Worm (Caenorhabditis elegans): ENCODE measurements around the gene npr-24.

The npr-24 gene

DNA sequence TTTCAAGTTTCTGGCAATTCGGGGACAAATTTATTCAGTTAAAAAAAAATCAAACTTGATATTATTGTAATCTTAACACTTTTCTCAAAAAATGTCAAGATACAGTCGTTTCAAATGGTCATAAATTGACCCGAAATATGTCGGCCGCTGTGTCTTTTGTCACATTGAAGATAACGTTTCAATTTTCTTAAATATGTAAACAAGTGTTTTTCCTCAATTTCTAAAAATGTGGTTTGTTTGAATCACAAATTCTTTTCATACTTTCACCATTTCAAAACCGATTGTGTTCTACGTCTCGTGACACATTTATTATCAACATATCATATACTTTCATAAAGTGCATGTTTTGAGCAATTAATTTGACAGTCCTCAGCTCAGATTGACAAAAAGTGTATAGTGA, 15.6 kb upstream of the npr-24 start:
- no peak for TF ChIP-seq snpc-4 (tag; optimal IDR thresholded peaks at IDR 0.05)

DNA sequence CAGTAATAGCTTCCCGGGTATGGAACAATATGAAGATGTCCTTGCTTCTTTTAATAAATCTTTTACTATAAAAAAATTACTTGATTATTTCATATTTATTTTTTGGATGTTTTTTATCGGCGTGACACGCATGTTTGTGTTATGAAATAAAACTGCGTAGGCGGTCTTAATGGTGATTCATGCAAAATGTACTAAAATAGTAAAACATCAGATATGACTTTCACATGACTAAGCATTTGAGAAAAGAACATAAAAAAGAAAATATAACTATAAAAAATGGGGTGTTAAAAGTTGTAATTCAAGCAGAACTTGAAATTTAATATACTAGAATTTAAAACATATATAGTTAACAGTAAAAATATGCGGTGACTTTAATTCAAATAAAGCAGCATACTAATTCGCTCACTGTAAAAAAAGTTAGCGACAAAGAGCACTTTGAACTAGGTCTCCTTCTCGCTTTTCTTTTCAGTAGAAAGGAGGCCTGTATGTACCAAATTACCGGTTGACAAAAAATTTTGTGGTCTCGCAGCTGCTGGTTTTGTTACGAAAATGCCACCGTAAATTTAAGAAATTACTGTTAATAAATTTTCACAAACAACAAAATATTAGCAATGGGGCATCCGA, 4.6 kb downstream of the npr-24 start:
- TF ChIP-seq flh-1 (GFP tag; optimal IDR thresholded peaks at IDR 0.05) (no peak), unc-120 (tag; optimal IDR thresholded peaks at IDR 0.05; ENCODE audit: poor library complexity, severe bottlenecking) (no peak)

DNA sequence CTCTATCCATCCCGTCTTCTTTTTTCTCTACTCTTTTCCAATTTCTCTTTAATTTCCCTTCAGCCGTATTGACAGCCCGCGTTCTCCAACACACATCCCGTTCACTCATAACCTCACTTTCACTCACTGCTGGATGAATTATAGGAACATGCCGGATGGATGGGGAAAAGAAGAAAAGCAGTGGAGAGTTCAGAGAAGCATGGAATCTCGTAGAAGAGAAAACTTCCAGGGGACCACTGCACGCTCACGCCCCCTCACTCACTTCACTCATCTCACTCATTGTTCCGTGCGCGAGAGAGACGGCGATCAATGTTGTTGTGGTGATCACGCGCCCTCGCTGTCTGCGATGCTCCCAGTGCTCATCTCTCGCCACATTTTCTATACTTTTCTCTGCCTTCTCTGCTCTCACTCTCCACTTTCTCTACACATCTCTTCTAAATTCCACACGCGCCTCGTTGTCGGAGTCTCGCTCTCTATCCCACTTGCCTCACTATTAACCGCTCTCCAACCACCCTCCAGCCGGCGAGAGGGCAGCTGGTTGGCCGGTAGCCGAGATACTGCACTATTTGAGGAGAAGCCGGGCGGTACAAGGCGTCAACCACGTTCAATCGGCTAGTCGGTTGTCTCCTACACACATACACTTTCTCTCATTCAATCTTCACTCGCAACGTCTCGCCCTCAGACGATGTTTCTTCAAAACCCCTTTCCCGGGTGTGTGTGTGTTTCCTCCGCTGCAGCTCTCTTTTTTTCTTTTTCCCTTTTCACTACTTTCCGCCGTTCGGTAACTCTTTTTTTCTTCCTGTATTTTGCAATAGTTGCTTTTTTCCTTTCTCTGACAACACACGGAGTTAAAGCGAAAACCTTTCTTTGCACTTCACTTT, 6.7 kb downstream of the npr-24 start:
- TF ChIP-seq ceh-39 (tag; optimal IDR thresholded peaks at IDR 0.05) (no peak), elt-1 (tag; optimal IDR thresholded peaks at IDR 0.05; ENCODE audit: borderline replicate concordance, insufficient read depth) (no peak), mls-2 (tag; optimal IDR thresholded peaks at IDR 0.05) (peak; percentile 94), blmp-1 (tag; optimal IDR thresholded peaks at IDR 0.05) (peak; percentile 88), nhr-28 (tag; optimal IDR thresholded peaks at IDR 0.05) (no peak), cnd-1 (tag; optimal IDR thresholded peaks at IDR 0.05) (peak; percentile 57), nhr-76 (tag; optimal IDR thresholded peaks at IDR 0.05) (no peak), drap-1 (GFP tag; optimal IDR thresholded peaks at IDR 0.05) (peak; percentile 73), pha-4 (tag; optimal IDR thresholded peaks at IDR 0.05) (peak; percentile 52), hlh-1 (tag; optimal IDR thresholded peaks at IDR 0.05) (peak; percentile 67), lin-32 (GFP tag; optimal IDR thresholded peaks at IDR 0.05) (peak; percentile 66), tbx-8 (GFP tag; optimal IDR thresholded peaks at IDR 0.05) (no peak), nhr-237 (tag; optimal IDR thresholded peaks at IDR 0.05) (peak; percentile 70), mep-1 (tag; optimal IDR thresholded peaks at IDR 0.05) (peak; percentile 27), mab-5 (tag; optimal IDR thresholded peaks at IDR 0.05) (peak; percentile 58), sptf-1 (tag; optimal IDR thresholded peaks at IDR 0.05) (peak; percentile 75), nhr-2 (tag; optimal IDR thresholded peaks at IDR 0.05) (peak; percentile 10), unc-62 (GFP tag; optimal IDR thresholded peaks at IDR 0.05) (peak; percentile 94), unc-120 (tag; optimal IDR thresholded peaks at IDR 0.05; ENCODE audit: poor library complexity, severe bottlenecking) (peak; percentile 92), ztf-11 (tag; optimal IDR thresholded peaks at IDR 0.05) (peak; percentile 61), zip-8 (tag; optimal IDR thresholded peaks at IDR 0.05) (no peak), ceh-43 (GFP tag; optimal IDR thresholded peaks at IDR 0.05) (peak; percentile 14), snpc-4 (tag; optimal IDR thresholded peaks at IDR 0.05) (no peak), ceh-83 (GFP tag; optimal IDR thresholded peaks at IDR 0.05) (peak; percentile 40), lsy-2 (tag; optimal IDR thresholded peaks at IDR 0.05) (no peak), unc-39 (tag; optimal IDR thresholded peaks at IDR 0.05) (peak; percentile 60), ces-1 (GFP tag; optimal IDR thresholded peaks at IDR 0.05) (peak; percentile 90), ham-2 (GFP tag; optimal IDR thresholded peaks at IDR 0.05) (peak; percentile 99), sem-2 (GFP tag; optimal IDR thresholded peaks at IDR 0.05) (no peak)

DNA sequence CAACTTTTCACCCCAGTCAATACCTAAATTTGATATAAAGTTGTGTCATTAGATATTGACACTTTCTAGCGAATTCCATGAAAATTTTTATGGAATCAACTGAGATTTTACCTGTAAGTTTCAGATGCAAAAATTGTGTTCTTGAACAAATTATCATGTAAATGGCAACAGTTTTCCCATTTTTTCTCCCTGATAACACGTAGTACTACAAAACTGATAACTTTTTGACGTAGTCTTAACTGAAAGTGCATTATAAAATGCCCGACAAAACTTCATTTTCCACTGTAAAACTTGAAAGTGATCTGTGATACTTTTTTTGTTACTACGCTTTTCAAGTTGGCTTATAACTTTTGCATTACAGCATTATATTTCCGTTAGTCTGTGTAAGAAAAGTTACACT, 8.0 kb downstream of the npr-24 start:
- TF ChIP-seq sem-2 (GFP tag; optimal IDR thresholded peaks at IDR 0.05) (no peak), nhr-2 (tag; optimal IDR thresholded peaks at IDR 0.05) (no peak), mls-2 (tag; optimal IDR thresholded peaks at IDR 0.05) (no peak), unc-62 (GFP tag; optimal IDR thresholded peaks at IDR 0.05) (no peak), ham-2 (GFP tag; optimal IDR thresholded peaks at IDR 0.05) (no peak), mab-5 (tag; optimal IDR thresholded peaks at IDR 0.05) (no peak), mep-1 (tag; optimal IDR thresholded peaks at IDR 0.05) (no peak), cnd-1 (tag; optimal IDR thresholded peaks at IDR 0.05) (no peak), M03D4.4 (tag; optimal IDR thresholded peaks at IDR 0.05) (no peak), tbx-8 (GFP tag; optimal IDR thresholded peaks at IDR 0.05) (no peak), ceh-43 (GFP tag; optimal IDR thresholded peaks at IDR 0.05) (no peak), lin-32 (GFP tag; optimal IDR thresholded peaks at IDR 0.05) (no peak), hlh-1 (tag; optimal IDR thresholded peaks at IDR 0.05) (no peak), lsy-2 (tag; optimal IDR thresholded peaks at IDR 0.05) (no peak), unc-120 (tag; optimal IDR thresholded peaks at IDR 0.05; ENCODE audit: poor library complexity, severe bottlenecking) (no peak)
